In genomic region chrIV:8454076-8454475, ce11 we compare ENCODE assay signal across 1 worm cellular context.
TF ChIP-seq lines count a peak whose summit lies in the region.

No protein-coding gene starts in this region.

TF ChIP-seq in whole organism, L4 larva, 104 proteins besides CTCF, POLR2A, EP300 and RAD21 (continued from another document):
- TF ChIP-seq php-3 (GFP tag; IDR thresholded peaks at IDR 0.05; lab: Robert Waterston, UW) (peak; percentile 53), nhr-25 (tag; optimal IDR thresholded peaks at IDR 0.05; lab: Kevin White, UChicago; ENCODE audit: borderline replicate concordance, insufficient read depth) (no peak), T26A8.4 (GFP tag; IDR thresholded peaks at IDR 0.05; lab: Robert Waterston, UW) (no peak), set-16 (GFP tag; IDR thresholded peaks at IDR 0.05; lab: Robert Waterston, UW) (no peak), lin-39 (tag; optimal IDR thresholded peaks at IDR 0.05; lab: Kevin White, UChicago) (no peak), jun-1 (tag; optimal IDR thresholded peaks at IDR 0.05; lab: Kevin White, UChicago) (no peak), snpc-1.2 (GFP tag; IDR thresholded peaks at IDR 0.05; lab: Robert Waterston, UW) (no peak), daf-16 (GFP tag; optimal IDR thresholded peaks at IDR 0.05; lab: Kevin White, UChicago) (no peak), daf-16 (tag; optimal IDR thresholded peaks at IDR 0.05; lab: Kevin White, UChicago) (peak; percentile 33), dpl-1 (GFP tag; optimal IDR thresholded peaks at IDR 0.05; lab: Kevin White, UChicago) (no peak)
TF ChIP-seq in whole organism, L4 larva: peak in this region for 4.
